Fruit fly (Drosophila melanogaster) whole organism, embryonic: ENCODE measurements around the gene Vha68-3.

Experiments used
- Asciz ChIP-seq: fragments of 200-800 bp; sonication (Bioruptor generic); optimal IDR thresholded peaks from 2 replicates; lab custom pipeline; 2017; ENCODE audit warnings: missing biosample characterization, mild to moderate bottlenecking, missing genetic modification characterization, missing genetic modification reagents
- Atf-2 ChIP-seq: fragments of 200-800 bp; sonication (Bioruptor generic); optimal IDR thresholded peaks from 2 replicates; lab custom pipeline; 2016; ENCODE audit warnings: missing biosample characterization, missing genetic modification characterization
- Atf6 ChIP-seq: fragments of 200-800 bp; sonication (Bioruptor generic); IDR thresholded peaks from 2 replicates; pipeline ENCODE4 v1.3.6; 2022; ENCODE audit warnings: missing biosample characterization, missing genetic modification characterization
- B-H1 ChIP-seq: fragments of 200-800 bp; sonication (Bioruptor generic); IDR thresholded peaks from 3 replicates; pipeline ENCODE4 v1.3.6; 2022; ENCODE audit warnings: missing biosample characterization, missing genetic modification characterization
- Bdp1 ChIP-seq: fragments of 200-800 bp; sonication (Bioruptor generic); optimal IDR thresholded peaks from 3 replicates; lab custom pipeline; 2016; ENCODE audit warnings: missing biosample characterization, missing genetic modification characterization
- CG11093 ChIP-seq: fragments of 200-800 bp; sonication (Bioruptor generic); IDR thresholded peaks from 3 replicates; pipeline ENCODE4 v1.3.6; 2022; ENCODE audit warnings: missing biosample characterization, missing genetic modification characterization
- CG11247 ChIP-seq: fragments of 200-800 bp; sonication (Bioruptor generic); IDR thresholded peaks from 2 replicates; pipeline ENCODE4 v1.3.6; 2022; ENCODE audit warnings: missing biosample characterization, missing genetic modification characterization
- CG11560 ChIP-seq: fragments of 200-800 bp; sonication (Bioruptor generic); IDR thresholded peaks from 3 replicates; pipeline ENCODE4 v1.3.6; 2022; ENCODE audit warnings: missing biosample characterization, missing genetic modification characterization
- CG13123 ChIP-seq: fragments of 200-800 bp; sonication (Bioruptor generic); optimal IDR thresholded peaks from 2 replicates; lab custom pipeline; 2016; ENCODE audit warnings: missing biosample characterization, missing genetic modification characterization
- CG13287 ChIP-seq: fragments of 200-800 bp; sonication (Bioruptor generic); IDR thresholded peaks from 2 replicates; pipeline ENCODE4 v1.3.6; 2022; ENCODE audit warnings: missing biosample characterization, missing genetic modification characterization; ENCODE audit not compliant: partially characterized antibody
- CG14050 ChIP-seq: fragments of 200-800 bp; sonication (Bioruptor generic); IDR thresholded peaks from 3 replicates; pipeline ENCODE4 v1.3.6; 2022; ENCODE audit warnings: missing biosample characterization, missing genetic modification characterization
- CG18476 ChIP-seq: fragments of 200-800 bp; sonication (Bioruptor generic); optimal IDR thresholded peaks from 2 replicates; lab custom pipeline; 2016; ENCODE audit warnings: missing biosample characterization, mild to moderate bottlenecking, missing genetic modification characterization
- CG18599 ChIP-seq: fragments of 200-800 bp; sonication (Bioruptor generic); optimal IDR thresholded peaks from 3 replicates; lab custom pipeline; 2017; ENCODE audit warnings: missing biosample characterization, missing genetic modification characterization, mild to moderate bottlenecking, moderate library complexity, missing genetic modification reagents
- CG2199 ChIP-seq: fragments of 200-800 bp; sonication (Bioruptor generic); IDR thresholded peaks from 3 replicates; pipeline ENCODE4 v1.3.6; 2022; ENCODE audit warnings: missing biosample characterization, missing genetic modification characterization
- CG30020 ChIP-seq: fragments of 200-800 bp; optimal IDR thresholded peaks from 2 replicates; lab custom pipeline; 2019; ENCODE audit warnings: missing biosample characterization, mild to moderate bottlenecking, missing genetic modification characterization, moderate library complexity
- CG32767 ChIP-seq: fragments of 200-800 bp; sonication (Bioruptor generic); IDR thresholded peaks from 2 replicates; pipeline ENCODE4 v1.3.6; 2022; ENCODE audit warnings: missing biosample characterization, missing genetic modification characterization
- CG4820 ChIP-seq: fragments of 200-800 bp; sonication (Bioruptor generic); optimal IDR thresholded peaks from 3 replicates; lab custom pipeline; 2016; ENCODE audit warnings: missing biosample characterization, missing genetic modification characterization
- CG6175 ChIP-seq: fragments of 200-800 bp; sonication (Bioruptor generic); IDR thresholded peaks from 3 replicates; pipeline ENCODE4 v1.3.6; 2022; ENCODE audit warnings: missing biosample characterization, missing genetic modification characterization
- CG8359 ChIP-seq: fragments of 200-800 bp; sonication (Bioruptor generic); optimal IDR thresholded peaks from 2 replicates; lab custom pipeline; 2017; ENCODE audit warnings: missing biosample characterization, mild to moderate bottlenecking, missing genetic modification characterization, borderline replicate concordance
- CG8924 ChIP-seq: fragments of 200-800 bp; optimal IDR thresholded peaks from 3 replicates; lab custom pipeline; 2019; ENCODE audit warnings: missing biosample characterization, mild to moderate bottlenecking, missing genetic modification characterization, moderate library complexity
- CrebB ChIP-seq: fragments of 200-800 bp; sonication (Bioruptor generic); optimal IDR thresholded peaks from 3 replicates; lab custom pipeline; 2018; ENCODE audit warnings: missing biosample characterization, mild to moderate bottlenecking, missing genetic modification characterization
- Ets65A ChIP-seq: fragments of 200-800 bp; sonication (Bioruptor generic); peaks from one replicate; lab custom pipeline; 2016; ENCODE audit warnings: missing biosample characterization, missing genetic modification characterization
- Hmr ChIP-seq: fragments of 200-800 bp; sonication (Bioruptor generic); optimal IDR thresholded peaks from 3 replicates; lab custom pipeline; 2017; ENCODE audit warnings: mild to moderate bottlenecking, missing biosample characterization, missing genetic modification reagents, missing genetic modification characterization
- Jarid2 ChIP-seq: fragments of 200-800 bp; sonication (Bioruptor generic); optimal IDR thresholded peaks from 3 replicates; lab custom pipeline; 2017; ENCODE audit warnings: mild to moderate bottlenecking, missing biosample characterization, missing genetic modification reagents, missing genetic modification characterization
- Med ChIP-seq: fragments of 200-800 bp; sonication (Bioruptor generic); peaks from one replicate; lab custom pipeline; 2016; ENCODE audit warnings: missing biosample characterization, missing genetic modification characterization, mild to moderate bottlenecking, inconsistent platforms, moderate library complexity
- Mes4 ChIP-seq: fragments of 200-800 bp; sonication (Bioruptor generic); optimal IDR thresholded peaks from 2 replicates; lab custom pipeline; 2016; ENCODE audit warnings: missing biosample characterization, missing genetic modification characterization
- Oli ChIP-seq: fragments of 200-800 bp; sonication (Bioruptor generic); optimal IDR thresholded peaks from 2 replicates; lab custom pipeline; 2018; ENCODE audit warnings: missing biosample characterization, mild to moderate bottlenecking, missing genetic modification characterization, moderate library complexity
- btn ChIP-seq: fragments of 200-800 bp; sonication (Bioruptor generic); optimal IDR thresholded peaks from 2 replicates; lab custom pipeline; 2016; ENCODE audit warnings: missing biosample characterization, missing genetic modification characterization
- cato ChIP-seq: fragments of 200-800 bp; sonication (Bioruptor generic); optimal IDR thresholded peaks from 2 replicates; lab custom pipeline; 2016; ENCODE audit warnings: missing biosample characterization, missing genetic modification characterization, borderline replicate concordance
- crol ChIP-seq: fragments of 200-800 bp; sonication (Bioruptor generic); IDR thresholded peaks from 2 replicates; pipeline ENCODE4 v1.3.6; 2022; ENCODE audit warnings: missing biosample characterization, missing genetic modification characterization
- dati ChIP-seq: fragments of 200-800 bp; sonication (Bioruptor generic); IDR thresholded peaks from 2 replicates; pipeline ENCODE4 v1.3.6; 2022; ENCODE audit warnings: missing biosample characterization, missing genetic modification characterization
- disco-r ChIP-seq: fragments of 200-800 bp; sonication (Bioruptor generic); optimal IDR thresholded peaks from 2 replicates; lab custom pipeline; 2016; ENCODE audit warnings: missing biosample characterization, missing genetic modification characterization
- emc ChIP-seq: fragments of 200-800 bp; sonication (Bioruptor generic); optimal IDR thresholded peaks from 2 replicates; lab custom pipeline; 2016; ENCODE audit warnings: missing biosample characterization, missing genetic modification characterization
- ewg ChIP-seq: fragments of 200-800 bp; sonication (Bioruptor generic); optimal IDR thresholded peaks from 3 replicates; lab custom pipeline; 2017; ENCODE audit warnings: mild to moderate bottlenecking, missing biosample characterization, missing genetic modification reagents, missing genetic modification characterization
- her ChIP-seq: fragments of 200-800 bp; sonication (Bioruptor generic); optimal IDR thresholded peaks from 2 replicates; lab custom pipeline; 2016; ENCODE audit warnings: missing biosample characterization, missing genetic modification characterization
- kay ChIP-seq: fragments of 200-800 bp; sonication (Bioruptor generic); optimal IDR thresholded peaks from 2 replicates; lab custom pipeline; 2016; ENCODE audit warnings: missing biosample characterization, missing genetic modification characterization
- klu ChIP-seq: fragments of 200-800 bp; sonication (Bioruptor generic); IDR thresholded peaks from 2 replicates; pipeline ENCODE4 v1.3.6; 2022; ENCODE audit warnings: missing biosample characterization, missing genetic modification characterization
- lilli ChIP-seq: fragments of 200-800 bp; sonication (Bioruptor generic); optimal IDR thresholded peaks from 3 replicates; lab custom pipeline; 2016; ENCODE audit warnings: missing biosample characterization, missing genetic modification characterization
- lola ChIP-seq, 3 experiments: fragments of >200 bp in 2 of 3; fragments of 200-800 bp in 1 of 3; sonication (Bioruptor generic) in 1 of 3; optimal IDR thresholded peaks; 2 replicates each; lab custom pipeline; 2017 to 2019; ENCODE audit warnings: missing biosample characterization in 3 of 3, missing genetic modification characterization in 3 of 3, mild to moderate bottlenecking in 1 of 3, moderate library complexity in 1 of 3
- mirr ChIP-seq: fragments of 200-800 bp; sonication (Bioruptor generic); optimal IDR thresholded peaks from 3 replicates; lab custom pipeline; 2018; ENCODE audit warnings: missing biosample characterization, mild to moderate bottlenecking, missing genetic modification characterization
- nerfin-2 ChIP-seq: fragments of 200-800 bp; sonication (Bioruptor generic); IDR thresholded peaks from 2 replicates; pipeline ENCODE4 v1.3.6; 2022; ENCODE audit warnings: missing biosample characterization, missing genetic modification characterization; ENCODE audit not compliant: partially characterized antibody
- p53 ChIP-seq: fragments of 200-800 bp; sonication (Bioruptor generic); optimal IDR thresholded peaks from 2 replicates; lab custom pipeline; 2016; ENCODE audit warnings: missing biosample characterization, missing genetic modification characterization
- phol ChIP-seq: fragments of 200-800 bp; sonication (Bioruptor generic); optimal IDR thresholded peaks from 3 replicates; lab custom pipeline; 2018; ENCODE audit warnings: missing biosample characterization, mild to moderate bottlenecking, missing genetic modification characterization, moderate library complexity
- ranshi ChIP-seq: fragments of 200-800 bp; sonication (Bioruptor generic); IDR thresholded peaks from 2 replicates; pipeline ENCODE4 v1.3.6; 2022; ENCODE audit warnings: missing biosample characterization, missing genetic modification characterization
- salm ChIP-seq: fragments of 200-800 bp; sonication (Bioruptor generic); optimal IDR thresholded peaks from 2 replicates; lab custom pipeline; 2018; ENCODE audit warnings: missing biosample characterization, mild to moderate bottlenecking, missing genetic modification characterization
- sens-2 ChIP-seq: fragments of 200-800 bp; sonication (Bioruptor generic); IDR thresholded peaks from 2 replicates; pipeline ENCODE4 v1.3.6; 2022; ENCODE audit warnings: missing biosample characterization, missing genetic modification characterization
- sima ChIP-seq: fragments of 200-800 bp; sonication (Bioruptor generic); optimal IDR thresholded peaks from 2 replicates; lab custom pipeline; 2016; ENCODE audit warnings: missing biosample characterization, missing genetic modification characterization
- tio ChIP-seq: fragments of 200-800 bp; sonication (Bioruptor generic); optimal IDR thresholded peaks from 2 replicates; lab custom pipeline; 2017; ENCODE audit warnings: missing biosample characterization, missing genetic modification characterization, inconsistent platforms
- vvl ChIP-seq: fragments of 200-800 bp; sonication (Bioruptor generic); IDR thresholded peaks from 2 replicates; pipeline ENCODE4 v1.3.6; 2022; ENCODE audit warnings: missing biosample characterization, missing genetic modification characterization

Gene Vha68-3

dm6 chr2L:13004059-13004870, 25.7 kb downstream of the Vha68-3 start, which contains the start of the genes Vha68-1 and mTor (continued):
- peak; percentile 47; the same call in 1 of the 2 replicates for TF ChIP-seq Atf6 (GFP tag; lab: Robert Waterston, UW)
- peak; percentile 97 for TF ChIP-seq Ets65A
- peak; percentile 65 for TF ChIP-seq cato
- no peak for TF ChIP-seq ewg (GFP tag; lab: Kevin White, UChicago)
- TF ChIP-seq klu (GFP tag; lab: Robert Waterston, UW): peak; percentile 76; the same call in 1 of the 2 replicates
- no peak for TF ChIP-seq CG13123 (GFP tag; lab: Kevin White, UChicago)
- TF ChIP-seq lola (GFP tag; optimal IDR thresholded peaks at IDR 0.05; lab: Kevin White, UChicago): peak in 1 of 3 experiments; percentile 70
- peak; percentile 36; the same call in 1 of the 2 replicates for TF ChIP-seq dati (GFP tag; lab: Robert Waterston, UW)
- TF ChIP-seq Atf-2 (GFP tag; lab: Kevin White, UChicago): peak; percentile 55
- TF ChIP-seq Oli (tag; lab: Kevin White, UChicago): peak; percentile 67
- TF ChIP-seq CG8359 (GFP tag; lab: Kevin White, UChicago): no peak
- TF ChIP-seq Med (GFP tag; lab: Kevin White, UChicago): peak; percentile 95
- TF ChIP-seq CG30020 (tag; lab: Kevin White, UChicago): peak; percentile 91
- peak; percentile 72 for TF ChIP-seq vvl (GFP tag; lab: Robert Waterston, UW)
- peak; percentile 36 for TF ChIP-seq p53 (GFP tag; lab: Kevin White, UChicago)
- peak; percentile 26 for TF ChIP-seq emc (GFP tag; lab: Kevin White, UChicago)
- peak; percentile 49 for TF ChIP-seq CG18476 (GFP tag; lab: Kevin White, UChicago)
- TF ChIP-seq sens-2 (GFP tag; lab: Robert Waterston, UW): peak; percentile 22; the same call in 1 of the 2 replicates
- no peak for TF ChIP-seq disco-r (GFP tag; lab: Kevin White, UChicago)
- peak; percentile 63; the same call in 1 of the 3 replicates for TF ChIP-seq CG11560 (tag; lab: Robert Waterston, UW)
- TF ChIP-seq lilli (GFP tag; lab: Kevin White, UChicago): peak; percentile 86
- TF ChIP-seq Hmr (GFP tag; lab: Kevin White, UChicago): no peak
- TF ChIP-seq mirr: no peak
- TF ChIP-seq CG18599 (GFP tag; lab: Kevin White, UChicago): peak; percentile 78
- no peak for TF ChIP-seq Jarid2 (GFP tag; lab: Kevin White, UChicago)
- no peak for TF ChIP-seq CG8924 (tag; lab: Kevin White, UChicago)
- TF ChIP-seq CG32767 (GFP tag; lab: Robert Waterston, UW): peak; percentile 45; the same call in 1 of the 2 replicates
- peak; percentile 78 for TF ChIP-seq CG13287 (GFP tag; lab: Robert Waterston, UW)
- no peak for TF ChIP-seq btn
- peak; percentile 81 for TF ChIP-seq CG11247 (GFP tag; lab: Robert Waterston, UW)
- peak; percentile 54 for TF ChIP-seq kay (GFP tag; lab: Kevin White, UChicago)
- TF ChIP-seq Bdp1 (GFP tag; lab: Kevin White, UChicago): peak; percentile 51
- no peak for TF ChIP-seq salm (tag; lab: Kevin White, UChicago)
- TF ChIP-seq tio (GFP tag; lab: Kevin White, UChicago): peak; percentile 78
- TF ChIP-seq Asciz (GFP tag; lab: Kevin White, UChicago): no peak
- TF ChIP-seq ranshi (GFP tag; lab: Robert Waterston, UW): peak; percentile 84
- TF ChIP-seq CrebB: no peak
- peak; percentile 64 for TF ChIP-seq CG4820 (GFP tag; lab: Kevin White, UChicago)
- TF ChIP-seq CG11093 (GFP tag; lab: Robert Waterston, UW): peak; percentile 57; the same call in 1 of the 3 replicates
- no peak for TF ChIP-seq CG2199 (GFP tag; lab: Robert Waterston, UW)
- no peak for TF ChIP-seq Mes4 (GFP tag; lab: Kevin White, UChicago)
- TF ChIP-seq sima: no peak
- TF ChIP-seq crol (GFP tag; lab: Robert Waterston, UW): no peak
- TF ChIP-seq CG14050 (GFP tag; lab: Robert Waterston, UW): peak; percentile 54; the same call in 2 of the 3 replicates
- peak; percentile 74; the same call in 2 of the 3 replicates for TF ChIP-seq CG6175 (GFP tag; lab: Robert Waterston, UW)
- peak; percentile 19 for TF ChIP-seq her (GFP tag; lab: Kevin White, UChicago)
- peak; percentile 73 for TF ChIP-seq nerfin-2 (GFP tag; lab: Robert Waterston, UW)
- TF ChIP-seq B-H1 (GFP tag; lab: Robert Waterston, UW): peak; percentile 68
- peak; percentile 90 for TF ChIP-seq phol (tag; lab: Kevin White, UChicago)
